Worm (Caenorhabditis elegans) whole organism, young adult: ENCODE measurements around the gene asp-18.

Experiments
- B0035.1 ChIP-seq: sonication (generic microtip); optimal IDR thresholded peaks from 2 replicates; lab custom pipeline; 2016; ENCODE audit warnings: missing genetic modification characterization, mild to moderate bottlenecking, missing compliant biosample characterization, missing genotype, missing genetic modification reagents
- C06A6.2 ChIP-seq: fragments of 200-800 bp; sonication (Bioruptor generic); conservative IDR thresholded peaks from 2 replicates; pipeline ENCODE4 v1.3.6; 2022; ENCODE audit warnings: missing genetic modification characterization, missing compliant biosample characterization
- F10E7.11 ChIP-seq: sonication (generic microtip); optimal IDR thresholded peaks from 2 replicates; lab custom pipeline; 2017; ENCODE audit warnings: mild to moderate bottlenecking, missing genetic modification characterization, moderate library complexity, missing compliant biosample characterization
- F23B12.7 ChIP-seq: sonication (generic microtip); optimal IDR thresholded peaks from 2 replicates; lab custom pipeline; 2017; ENCODE audit warnings: missing genetic modification characterization, mild to moderate bottlenecking, missing compliant biosample characterization, antibody characterized with exemption, moderate library complexity; ENCODE audit not compliant: insufficient read depth
- K12H6.12 ChIP-seq: fragments of 200-800 bp; sonication (Bioruptor generic); optimal IDR thresholded peaks from 2 replicates; lab custom pipeline; 2018; ENCODE audit warnings: mild to moderate bottlenecking, missing genetic modification characterization, missing compliant biosample characterization
- T07F8.4 ChIP-seq: sonication (generic microtip); optimal IDR thresholded peaks from 2 replicates; lab custom pipeline; 2016; ENCODE audit warnings: mild to moderate bottlenecking, missing genetic modification characterization, moderate library complexity, missing compliant biosample characterization
- Y53F4B.3 ChIP-seq: fragments of 200-800 bp; sonication (Bioruptor generic); IDR thresholded peaks from 2 replicates; pipeline ENCODE4 v1.3.6; 2022; ENCODE audit warnings: missing genetic modification reagents, missing genetic modification characterization, missing compliant biosample characterization
- Y53G8AR.9 ChIP-seq: fragments of 200-800 bp; sonication (Bioruptor generic); conservative IDR thresholded peaks from 2 replicates; pipeline ENCODE4 v1.3.6; 2022; ENCODE audit warnings: missing genetic modification reagents, missing genetic modification characterization, missing compliant biosample characterization
- Y67H2A.10 ChIP-seq: fragments of 200-800 bp; sonication (Bioruptor generic); conservative IDR thresholded peaks from 2 replicates; pipeline ENCODE4 v1.3.6; 2022; ENCODE audit warnings: missing genetic modification reagents, missing genetic modification characterization, missing compliant biosample characterization
- ZK185.1 ChIP-seq: sonication (generic microtip); optimal IDR thresholded peaks from 2 replicates; lab custom pipeline; 2016; ENCODE audit warnings: mild to moderate bottlenecking, missing genetic modification characterization, missing compliant biosample characterization; ENCODE audit not compliant: poor library complexity, severe bottlenecking
- ama-1 ChIP-seq, 3 experiments: fragments of 150-350 bp in 1 of 3; sonication (generic microtip) in 2 of 3; optimal IDR thresholded peaks; 2 replicates each; lab custom pipeline; 2014 to 2018; ENCODE audit warnings: missing biosample characterization in 2 of 3, missing genetic modification characterization in 2 of 3, missing genetic modification reagents in 2 of 3
- bed-1 ChIP-seq: fragments of 200-800 bp; sonication (Bioruptor generic); IDR thresholded peaks from 2 replicates; pipeline ENCODE4 v1.3.6; 2022; ENCODE audit warnings: missing genetic modification reagents, missing genetic modification characterization, missing compliant biosample characterization
- ccch-3 ChIP-seq: fragments of 200-800 bp; sonication (Bioruptor generic); optimal IDR thresholded peaks from 2 replicates; lab custom pipeline; 2018; ENCODE audit warnings: mild to moderate bottlenecking, missing genetic modification characterization, missing compliant biosample characterization
- cebp-2 ChIP-seq: fragments of 200-800 bp; sonication (Bioruptor generic); IDR thresholded peaks from 2 replicates; pipeline ENCODE4 v1.3.6; 2022; ENCODE audit warnings: missing genetic modification characterization, missing compliant biosample characterization
- ceh-40 ChIP-seq: fragments of 200-800 bp; sonication (Bioruptor generic); IDR thresholded peaks from 2 replicates; pipeline ENCODE4 v1.3.6; 2022; ENCODE audit warnings: missing genetic modification characterization, missing compliant biosample characterization
- ceh-58 ChIP-seq: fragments of 200-800 bp; sonication (Bioruptor generic); IDR thresholded peaks from 2 replicates; pipeline ENCODE4 v1.3.6; 2022; ENCODE audit warnings: missing genetic modification characterization, missing compliant biosample characterization
- ceh-79 ChIP-seq: sonication (generic microtip); optimal IDR thresholded peaks from 2 replicates; lab custom pipeline; 2017; ENCODE audit warnings: mild to moderate bottlenecking, missing genetic modification characterization, missing compliant biosample characterization
- chd-7 ChIP-seq: sonication (generic microtip); optimal IDR thresholded peaks from 2 replicates; lab custom pipeline; 2016; ENCODE audit warnings: mild to moderate bottlenecking, missing genetic modification characterization, moderate library complexity, missing compliant biosample characterization
- dpff-1 ChIP-seq: sonication (generic microtip); optimal IDR thresholded peaks from 2 replicates; lab custom pipeline; 2017; ENCODE audit warnings: mild to moderate bottlenecking, missing genetic modification characterization, missing compliant biosample characterization
- egl-18 ChIP-seq: fragments of 200-800 bp; sonication (Bioruptor generic); IDR thresholded peaks from 2 replicates; pipeline ENCODE4 v1.3.6; 2022; ENCODE audit warnings: missing genetic modification reagents, missing genetic modification characterization, missing compliant biosample characterization
- egrh-3 ChIP-seq: fragments of 200-800 bp; sonication (Bioruptor generic); IDR thresholded peaks from 2 replicates; pipeline ENCODE4 v1.3.6; 2022; ENCODE audit warnings: missing genetic modification reagents, missing genetic modification characterization, missing compliant biosample characterization
- hlh-26 ChIP-seq: fragments of 200-800 bp; sonication (Bioruptor generic); conservative IDR thresholded peaks from 2 replicates; pipeline ENCODE4 v1.3.6; 2022; ENCODE audit warnings: missing genetic modification reagents, missing genetic modification characterization, missing compliant biosample characterization
- hmg-1.2 ChIP-seq: fragments of 200-800 bp; sonication (Bioruptor generic); IDR thresholded peaks from 2 replicates; pipeline ENCODE4 v1.3.6; 2022; ENCODE audit warnings: missing genetic modification reagents, missing genetic modification characterization, missing compliant biosample characterization
- hsf-1 ChIP-seq: fragments of 200-800 bp; sonication (Bioruptor generic); IDR thresholded peaks from 2 replicates; pipeline ENCODE4 v1.3.6; 2022; ENCODE audit warnings: missing genetic modification reagents, missing genetic modification characterization, missing compliant biosample characterization
- let-526 ChIP-seq: fragments of 200-800 bp; sonication (Bioruptor generic); IDR thresholded peaks from 2 replicates; pipeline ENCODE4 v1.3.6; 2022; ENCODE audit warnings: missing genetic modification reagents, missing genetic modification characterization, missing compliant biosample characterization
- lin-35 ChIP-seq, 3 experiments: fragments of 150-350 bp in 2 of 3; sonication (generic microtip) in 1 of 3; optimal IDR thresholded peaks; 2 replicates each; lab custom pipeline; 2014 to 2018; ENCODE audit warnings: missing biosample characterization in 3 of 3, missing genetic modification characterization in 3 of 3, missing genetic modification reagents in 3 of 3
- lin-54 ChIP-seq: fragments of 200-800 bp; sonication (Bioruptor generic); optimal IDR thresholded peaks from 2 replicates; lab custom pipeline; 2018; ENCODE audit warnings: mild to moderate bottlenecking, missing genetic modification characterization, missing compliant biosample characterization
- mxl-1 ChIP-seq: sonication (generic microtip); optimal IDR thresholded peaks from 2 replicates; lab custom pipeline; 2016; ENCODE audit warnings: missing genetic modification characterization, missing compliant biosample characterization
- nhr-80 ChIP-seq: sonication (generic microtip); optimal IDR thresholded peaks from 2 replicates; lab custom pipeline; 2016; ENCODE audit warnings: missing genetic modification characterization, missing compliant biosample characterization
- pha-4 ChIP-seq: fragments of 150-350 bp; sonication (generic microtip); optimal IDR thresholded peaks from 2 replicates; lab custom pipeline; 2014; ENCODE audit warnings: missing biosample characterization, missing genetic modification reagents, missing genetic modification characterization
- repo-1 ChIP-seq: sonication (generic microtip); optimal IDR thresholded peaks from 2 replicates; lab custom pipeline; 2017; ENCODE audit warnings: mild to moderate bottlenecking, missing genetic modification characterization, missing compliant biosample characterization
- rpc-1 ChIP-seq, 2 experiments: fragments of 150-350 bp in 1 of 2; sonication (generic microtip) in 1 of 2; optimal IDR thresholded peaks; 2 replicates each; lab custom pipeline; 2014 to 2018; ENCODE audit warnings: missing biosample characterization in 1 of 2, missing genetic modification characterization in 1 of 2, missing genetic modification reagents in 1 of 2, missing genotype in 1 of 2
- snpc-1.3 ChIP-seq: sonication (generic microtip); optimal IDR thresholded peaks from 2 replicates; lab custom pipeline; 2017; ENCODE audit warnings: missing genetic modification characterization, mild to moderate bottlenecking, missing compliant biosample characterization, antibody characterized with exemption, moderate library complexity, missing genotype, missing genetic modification reagents; ENCODE audit not compliant: insufficient read depth
- snpc-3.4 ChIP-seq: sonication (generic microtip); optimal IDR thresholded peaks from 2 replicates; lab custom pipeline; 2017; ENCODE audit warnings: missing genetic modification characterization, mild to moderate bottlenecking, missing compliant biosample characterization, antibody characterized with exemption, moderate library complexity, missing genotype, missing genetic modification reagents
- snpc-4 ChIP-seq, 5 experiments: fragments of 150-350 bp in 1 of 5; sonication (generic microtip) in 4 of 5; optimal IDR thresholded peaks; 2 replicates each; lab custom pipeline; 2014 to 2018; ENCODE audit warnings: missing genetic modification characterization in 5 of 5, missing biosample characterization in 3 of 5, antibody characterized with exemption in 2 of 5, mild to moderate bottlenecking in 2 of 5, missing compliant biosample characterization in 2 of 5, missing genotype in 2 of 5, moderate library complexity in 2 of 5, missing genetic modification reagents in 1 of 5
- unc-130 ChIP-seq: sonication (generic microtip); optimal IDR thresholded peaks from 2 replicates; lab custom pipeline; 2016; ENCODE audit warnings: missing genetic modification reagents, missing genetic modification characterization, missing compliant biosample characterization
- zfh-2 ChIP-seq: fragments of 200-800 bp; sonication (Bioruptor generic); conservative IDR thresholded peaks from 2 replicates; pipeline ENCODE4 v1.3.6; 2022; ENCODE audit warnings: missing genetic modification reagents, missing genetic modification characterization, missing compliant biosample characterization
- ztf-25 ChIP-seq: fragments of 200-800 bp; sonication (Bioruptor generic); IDR thresholded peaks from 2 replicates; pipeline ENCODE4 v1.3.6; 2022; ENCODE audit warnings: missing genetic modification reagents, missing genetic modification characterization, missing compliant biosample characterization

asp-18 gene

DNA sequence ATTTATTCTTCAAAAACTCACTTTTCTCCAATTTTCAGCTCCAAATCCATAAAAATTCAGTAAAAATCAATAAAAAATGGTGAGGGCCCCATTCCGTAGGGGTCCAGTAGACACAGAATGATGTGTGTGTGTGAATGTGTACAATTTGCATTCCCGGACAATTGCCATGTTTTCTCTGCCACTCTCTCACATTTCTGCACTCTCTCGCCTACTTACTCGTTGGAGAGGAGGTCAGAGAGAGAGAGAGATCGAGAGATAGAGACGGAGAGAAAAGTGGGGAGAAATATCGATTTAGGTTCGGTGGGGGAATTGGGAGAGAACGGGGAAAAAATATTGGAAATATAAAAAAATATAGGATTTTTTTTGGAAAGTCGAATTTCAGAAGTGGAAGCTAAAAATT is 7.9 kb downstream of the asp-18 start:
- TF ChIP-seq snpc-3.4 (tag; lab: Kevin White, UChicago), result peak; percentile 51
- TF ChIP-seq zfh-2, result peak; percentile 71
- no peak for TF ChIP-seq Y53G8AR.9
- TF ChIP-seq F23B12.7 (tag; lab: Kevin White, UChicago), result peak; percentile 49
- no peak for TF ChIP-seq ZK185.1 (tag; lab: Kevin White, UChicago)
- peak in 1 of 3 experiments; percentile 74 for TF ChIP-seq lin-35 (GFP tag; optimal IDR thresholded peaks at IDR 0.05; lab: Kevin White, UChicago)
- no peak for TF ChIP-seq snpc-4 (GFP tag; optimal IDR thresholded peaks at IDR 0.05; lab: Kevin White, UChicago)
- TF ChIP-seq snpc-4 (tag; optimal IDR thresholded peaks at IDR 0.05; lab: Kevin White, UChicago), result peak in 3 of 4 experiments; percentile 46 to 74 (median 55)
- TF ChIP-seq Y53F4B.3, result no peak
- TF ChIP-seq lin-54, result peak; percentile 49
- peak; percentile 99 for TF ChIP-seq hmg-1.2
- no peak for TF ChIP-seq ama-1 (optimal IDR thresholded peaks at IDR 0.05; lab: Kevin White, UChicago)
- TF ChIP-seq ama-1 (GFP tag; optimal IDR thresholded peaks at IDR 0.05; lab: Kevin White, UChicago), result no peak
- TF ChIP-seq T07F8.4 (tag; lab: Kevin White, UChicago), result no peak

DNA sequence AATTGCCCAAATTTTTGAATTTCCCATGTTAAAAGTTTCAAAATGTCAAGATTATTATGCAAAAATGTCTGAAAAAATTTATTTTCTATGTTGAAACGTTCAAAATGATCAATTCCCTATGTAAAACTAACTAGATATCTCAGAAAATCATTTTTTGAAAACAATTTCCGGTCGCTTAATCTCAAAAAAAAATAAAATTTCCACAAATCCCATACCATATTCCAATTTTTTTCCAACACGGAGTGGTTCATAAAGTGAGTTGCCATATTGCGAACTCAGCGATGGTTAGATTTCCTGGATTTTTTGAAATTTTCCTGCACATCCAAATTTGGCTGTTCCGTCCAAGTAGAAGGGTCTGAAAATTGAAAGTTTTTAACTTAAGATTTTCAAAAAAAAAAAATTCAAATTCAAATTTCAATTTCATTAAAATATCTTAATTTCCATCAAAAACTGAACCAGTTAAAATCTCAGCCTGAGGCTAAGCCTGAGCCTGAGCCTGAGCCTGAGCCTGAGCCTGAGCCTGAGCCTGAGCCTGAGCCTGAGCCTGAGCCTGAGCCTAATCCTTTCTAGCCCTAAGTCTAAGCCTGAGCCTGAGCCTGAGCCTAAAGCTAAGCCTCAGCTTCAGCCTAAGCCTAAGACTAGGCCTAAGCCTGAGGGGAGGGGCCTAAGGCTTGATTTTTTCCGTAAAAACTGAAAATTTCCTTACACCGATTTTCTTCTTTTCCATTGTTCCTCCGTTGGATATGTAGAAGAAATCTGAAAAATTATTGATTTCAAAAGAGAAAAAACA is 8.8 kb downstream of the asp-18 start:
- TF ChIP-seq hlh-26 (no peak), Y53F4B.3 (no peak), hmg-1.2 (no peak), chd-7 (tag; lab: Kevin White, UChicago) (no peak), cebp-2 (no peak), unc-130 (GFP tag; lab: Kevin White, UChicago) (no peak), ama-1 (optimal IDR thresholded peaks at IDR 0.05; lab: Kevin White, UChicago) (no peak), ama-1 (GFP tag; optimal IDR thresholded peaks at IDR 0.05; lab: Kevin White, UChicago) (no peak), ceh-40 (GFP tag; lab: Robert Waterston, UW) (no peak), nhr-80 (no peak), hsf-1 (GFP tag; lab: Robert Waterston, UW) (no peak), dpff-1 (tag; lab: Kevin White, UChicago) (no peak), mxl-1 (tag; lab: Kevin White, UChicago) (no peak), ccch-3 (GFP tag; lab: Kevin White, UChicago) (no peak)

DNA sequence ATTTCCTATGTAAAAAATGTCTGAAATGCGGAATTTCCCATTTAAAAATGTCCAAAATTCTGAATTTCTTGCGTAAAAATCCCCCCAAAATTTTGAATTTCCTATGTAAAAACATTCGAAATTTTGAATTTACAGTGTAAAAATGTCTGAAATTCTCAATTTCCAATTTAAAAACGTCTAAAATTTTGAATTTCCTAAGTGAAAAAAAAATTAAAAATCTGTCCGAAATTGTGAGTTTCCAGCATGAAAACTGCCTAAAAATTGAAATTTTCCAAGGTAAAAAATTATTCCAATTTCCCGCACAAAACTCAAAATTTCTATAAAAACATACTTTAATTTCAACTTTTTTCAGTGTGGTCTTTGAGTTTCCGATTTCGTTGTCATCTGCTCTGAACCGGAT is 9.6 kb downstream of the asp-18 start:
- TF ChIP-seq K12H6.12 (tag; lab: Kevin White, UChicago) (no peak), egrh-3 (GFP tag; lab: Robert Waterston, UW) (no peak), snpc-1.3 (tag; lab: Kevin White, UChicago) (no peak), let-526 (GFP tag; lab: Robert Waterston, UW) (no peak), ztf-25 (GFP tag; lab: Robert Waterston, UW) (no peak), repo-1 (tag; lab: Kevin White, UChicago) (no peak), C06A6.2 (no peak), rpc-1 (optimal IDR thresholded peaks at IDR 0.05; lab: Kevin White, UChicago) (no peak), rpc-1 (tag; optimal IDR thresholded peaks at IDR 0.05; lab: Kevin White, UChicago) (no peak), ceh-79 (no peak), F10E7.11 (tag; lab: Kevin White, UChicago) (no peak), B0035.1 (tag; lab: Kevin White, UChicago) (no peak), egl-18 (GFP tag; lab: Robert Waterston, UW) (no peak), Y67H2A.10 (GFP tag; lab: Robert Waterston, UW) (no peak), ceh-58 (GFP tag; lab: Robert Waterston, UW) (no peak), bed-1 (no peak), pha-4 (tag; lab: Kevin White, UChicago) (no peak)
- TF ChIP-seq, all 124 proteins: peak for 0
